Fruit fly (Drosophila melanogaster) whole organism, wandering third instar larva: Measurements from ENCODE around the gene mge.

Experiments
- Abd-B ChIP-seq: fragments of >200 bp; optimal IDR thresholded peaks from 2 replicates; lab custom pipeline; 2017; ENCODE audit warnings: missing biosample characterization, missing genetic modification characterization
- CG32264 ChIP-seq: fragments of 200-800 bp; sonication (Bioruptor generic); optimal IDR thresholded peaks from 2 replicates; lab custom pipeline; 2016; ENCODE audit warnings: missing biosample characterization, missing genetic modification characterization
- CrebA ChIP-seq: fragments of 200-800 bp; sonication (Bioruptor generic); optimal IDR thresholded peaks from 2 replicates; lab custom pipeline; 2016; ENCODE audit warnings: missing biosample characterization, mild to moderate bottlenecking, missing genetic modification characterization, borderline replicate concordance
- Dfd ChIP-seq: fragments of >200 bp; optimal IDR thresholded peaks from 2 replicates; lab custom pipeline; 2017; ENCODE audit warnings: missing biosample characterization, missing genetic modification characterization
- Dif ChIP-seq: fragments of 200-275, 200-300 bp; sonication (Bioruptor generic); optimal IDR thresholded peaks from 2 replicates; lab custom pipeline; 2018; ENCODE audit warnings: missing biosample characterization, missing genetic modification characterization; ENCODE audit not compliant: partially characterized antibody
- GATAd ChIP-seq: sonication (Bioruptor generic); optimal IDR thresholded peaks from 2 replicates; lab custom pipeline; 2016; ENCODE audit warnings: missing biosample characterization, missing genetic modification characterization
- HLH106 ChIP-seq: fragments of 200-800 bp; optimal IDR thresholded peaks from 3 replicates; lab custom pipeline; 2019; ENCODE audit warnings: missing biosample characterization, mild to moderate bottlenecking, missing genetic modification characterization, moderate library complexity
- Hr78 ChIP-seq: fragments of >200 bp; optimal IDR thresholded peaks from 2 replicates; lab custom pipeline; 2017; ENCODE audit warnings: missing biosample characterization, missing genetic modification characterization
- Hr83 ChIP-seq: fragments of 200-300 bp; sonication (Bioruptor generic); optimal IDR thresholded peaks from 2 replicates; lab custom pipeline; 2016; ENCODE audit warnings: missing biosample characterization, mild to moderate bottlenecking, missing genetic modification characterization, moderate library complexity; ENCODE audit not compliant: poor library complexity, severe bottlenecking
- Jra ChIP-seq: sonication (Bioruptor generic); optimal IDR thresholded peaks from 2 replicates; lab custom pipeline; 2016; ENCODE audit warnings: missing biosample characterization, missing genetic modification characterization
- Mio ChIP-seq: sonication (Bioruptor generic); optimal IDR thresholded peaks from 2 replicates; lab custom pipeline; 2016; ENCODE audit warnings: missing biosample characterization, missing genetic modification characterization
- Myc ChIP-seq: fragments of >200 bp; optimal IDR thresholded peaks from 2 replicates; lab custom pipeline; 2017
- Rel ChIP-seq, 2 experiments: fragments of 200-800 bp; sonication (Bioruptor generic) in 1 of 2; optimal IDR thresholded peaks; 2 replicates in 1 of 2; 3 replicates in 1 of 2; lab custom pipeline; 2016 to 2019; ENCODE audit warnings: mild to moderate bottlenecking in 2 of 2, missing biosample characterization in 2 of 2, missing genetic modification characterization in 2 of 2, moderate library complexity in 1 of 2
- Sp1 ChIP-seq: fragments of 200-800 bp; sonication (Bioruptor generic); optimal IDR thresholded peaks from 3 replicates; lab custom pipeline; 2019; ENCODE audit warnings: missing biosample characterization, mild to moderate bottlenecking, missing genetic modification characterization, moderate library complexity
- Vsx2 ChIP-seq: fragments of 200-300, 225-300 bp; sonication (Bioruptor generic); optimal IDR thresholded peaks from 2 replicates; lab custom pipeline; 2018; ENCODE audit warnings: missing biosample characterization, missing genetic modification characterization; ENCODE audit not compliant: partially characterized antibody
- br ChIP-seq: fragments of 200-800 bp; sonication (Bioruptor generic); optimal IDR thresholded peaks from 2 replicates; lab custom pipeline; 2016; ENCODE audit warnings: missing biosample characterization, missing genetic modification characterization
- brk ChIP-seq: fragments of 200-800 bp; sonication (Bioruptor generic); optimal IDR thresholded peaks from 2 replicates; lab custom pipeline; 2016; ENCODE audit warnings: missing biosample characterization, mild to moderate bottlenecking, missing genetic modification characterization
- dl ChIP-seq, 2 experiments: fragments of 175-275, 200-275 bp in 1 of 2; fragments of 200-275 bp in 1 of 2; sonication (Bioruptor generic); optimal IDR thresholded peaks; lab custom pipeline; 2018; ENCODE audit warnings: mild to moderate bottlenecking in 2 of 2, missing biosample characterization in 2 of 2, missing genetic modification characterization in 2 of 2, moderate library complexity in 2 of 2; ENCODE audit not compliant: partially characterized antibody in 2 of 2, insufficient read depth in 1 of 2
- dmrt93B ChIP-seq: fragments of 200-800 bp; sonication (Bioruptor generic); optimal IDR thresholded peaks from 2 replicates; lab custom pipeline; 2018; ENCODE audit warnings: missing biosample characterization, mild to moderate bottlenecking, missing genetic modification characterization
- dsf ChIP-seq: sonication (Bioruptor generic); optimal IDR thresholded peaks from 2 replicates; lab custom pipeline; 2016; ENCODE audit warnings: missing biosample characterization, missing genetic modification characterization, borderline replicate concordance
- ey ChIP-seq: fragments of 200-800 bp; sonication (Bioruptor generic); optimal IDR thresholded peaks from 2 replicates; lab custom pipeline; 2016; ENCODE audit warnings: missing biosample characterization, missing genetic modification characterization
- h ChIP-seq: fragments of 200-800 bp; sonication (Bioruptor generic); optimal IDR thresholded peaks from 3 replicates; lab custom pipeline; 2016; ENCODE audit warnings: missing biosample characterization, mild to moderate bottlenecking, missing genetic modification characterization
- jim ChIP-seq: fragments of 175-275, 200-325 bp; sonication (Bioruptor generic); optimal IDR thresholded peaks from 2 replicates; lab custom pipeline; 2016; ENCODE audit warnings: missing biosample characterization, mild to moderate bottlenecking, missing genetic modification characterization
- lola ChIP-seq: fragments of >200 bp; optimal IDR thresholded peaks from 2 replicates; lab custom pipeline; 2017; ENCODE audit warnings: missing biosample characterization, missing genetic modification characterization
- pan ChIP-seq: fragments of >200 bp; optimal IDR thresholded peaks from 2 replicates; lab custom pipeline; 2017
- psq ChIP-seq: fragments of 200-800 bp; sonication (Bioruptor generic); optimal IDR thresholded peaks from 3 replicates; lab custom pipeline; 2017; ENCODE audit warnings: missing biosample characterization, mild to moderate bottlenecking, missing genetic modification characterization, moderate library complexity
- rgr ChIP-seq: fragments of 200-800 bp; sonication (Bioruptor generic); optimal IDR thresholded peaks from 3 replicates; lab custom pipeline; 2016; ENCODE audit warnings: missing biosample characterization, mild to moderate bottlenecking, missing genetic modification characterization
- sage ChIP-seq: fragments of 200-800 bp; sonication (Bioruptor generic); optimal IDR thresholded peaks from 2 replicates; lab custom pipeline; 2016; ENCODE audit warnings: missing biosample characterization, mild to moderate bottlenecking, missing genetic modification characterization
- tai ChIP-seq: sonication (Bioruptor generic); optimal IDR thresholded peaks from 2 replicates; lab custom pipeline; 2016; ENCODE audit warnings: missing biosample characterization, missing genetic modification characterization
- usp ChIP-seq: fragments of >200 bp; optimal IDR thresholded peaks from 2 replicates; lab custom pipeline; 2017; ENCODE audit warnings: missing biosample characterization, missing genetic modification characterization
- woc ChIP-seq: sonication (Bioruptor generic); optimal IDR thresholded peaks from 2 replicates; lab custom pipeline; 2016; ENCODE audit warnings: missing biosample characterization, mild to moderate bottlenecking, missing genetic modification characterization

The mge gene

dm6 chr3L:3932742-3933289 is 23.1 kb upstream of the mge start:
- TF ChIP-seq dl (GFP tag; optimal IDR thresholded peaks at IDR 0.05; lab: Kevin White, UChicago; ENCODE audit: insufficient read depth in 1 of 2, partially characterized antibody in 2 of 2) (no peak), ey (GFP tag; lab: Kevin White, UChicago) (no peak), tai (GFP tag; lab: Kevin White, UChicago) (peak; percentile 10)

- TF ChIP-seq brk (GFP tag; lab: Kevin White, UChicago), result no peak
- TF ChIP-seq pan (lab: Kevin White, UChicago), result no peak
- TF ChIP-seq woc (GFP tag; lab: Kevin White, UChicago), result no peak
- no peak for TF ChIP-seq br (GFP tag; lab: Kevin White, UChicago)
- no peak for TF ChIP-seq Jra (GFP tag; lab: Kevin White, UChicago)
- TF ChIP-seq Sp1 (GFP tag; lab: Kevin White, UChicago), result no peak
- no peak for TF ChIP-seq usp (GFP tag; lab: Kevin White, UChicago)
- no peak for TF ChIP-seq Myc (lab: Kevin White, UChicago)
- TF ChIP-seq dsf, result no peak
Measured at dm6 chr3L:3931778-3932177, 22.0 kb upstream of the mge start.

- TF ChIP-seq CG32264 (GFP tag; lab: Kevin White, UChicago) (no peak), woc (GFP tag; lab: Kevin White, UChicago) (no peak), tai (GFP tag; lab: Kevin White, UChicago) (peak; percentile 36), brk (GFP tag; lab: Kevin White, UChicago) (no peak), Myc (lab: Kevin White, UChicago) (peak; percentile 60), Jra (GFP tag; lab: Kevin White, UChicago) (no peak)
- TF ChIP-seq, all 38 proteins: peak for 2
Measured at dm6 chr3L:3930930-3931329, 21.2 kb upstream of the mge start.

- peak; percentile 27 for TF ChIP-seq h (GFP tag; lab: Kevin White, UChicago)
- TF ChIP-seq Vsx2 (GFP tag; lab: Kevin White, UChicago), result peak; percentile 70
- TF ChIP-seq Rel (GFP tag; optimal IDR thresholded peaks at IDR 0.05; lab: Kevin White, UChicago), result no peak
- peak; percentile 23 for TF ChIP-seq Rel (tag; optimal IDR thresholded peaks at IDR 0.05; lab: Kevin White, UChicago)
- no peak for TF ChIP-seq GATAd
- TF ChIP-seq rgr (GFP tag; lab: Kevin White, UChicago), result peak; percentile 20
- TF ChIP-seq tai (GFP tag; lab: Kevin White, UChicago), result no peak
- TF ChIP-seq Mio, result no peak
- TF ChIP-seq psq, result peak; percentile 9
Measured at dm6 chr3L:3929968-3930767, 20.4 kb upstream of the mge start.

dm6 chr3L:3928943-3929785 is 19.4 kb upstream of the mge start:
- TF ChIP-seq Jra (GFP tag; lab: Kevin White, UChicago) (no peak), Rel (GFP tag; optimal IDR thresholded peaks at IDR 0.05; lab: Kevin White, UChicago) (no peak), Rel (tag; optimal IDR thresholded peaks at IDR 0.05; lab: Kevin White, UChicago) (peak; percentile 44), Dfd (GFP tag; lab: Kevin White, UChicago) (no peak), h (GFP tag; lab: Kevin White, UChicago) (peak; percentile 38), Myc (lab: Kevin White, UChicago) (no peak), CrebA (GFP tag; lab: Kevin White, UChicago) (no peak), Dif (GFP tag; lab: Kevin White, UChicago) (peak; percentile 5)

dm6 chr3L:3928205-3928942 is 18.6 kb upstream of the mge start:
- TF ChIP-seq jim, result peak; percentile 24
- TF ChIP-seq br (GFP tag; lab: Kevin White, UChicago), result peak; percentile 94
- no peak for TF ChIP-seq lola (GFP tag; lab: Kevin White, UChicago)
- no peak for TF ChIP-seq Abd-B (GFP tag; lab: Kevin White, UChicago)
- peak; percentile 79 for TF ChIP-seq dmrt93B (GFP tag; lab: Kevin White, UChicago)
- peak; percentile 74 for TF ChIP-seq dsf
- TF ChIP-seq Hr78, result no peak
- peak; percentile 89 for TF ChIP-seq psq
- TF ChIP-seq HLH106 (tag; lab: Kevin White, UChicago), result peak; percentile 92
- peak; percentile 57 for TF ChIP-seq woc (GFP tag; lab: Kevin White, UChicago)
- peak; percentile 87 for TF ChIP-seq tai (GFP tag; lab: Kevin White, UChicago)
- TF ChIP-seq CrebA (GFP tag; lab: Kevin White, UChicago), result peak; percentile 77
- TF ChIP-seq Mio, result peak; percentile 71
- peak; percentile 79 for TF ChIP-seq sage (GFP tag; lab: Kevin White, UChicago)
- TF ChIP-seq ey (GFP tag; lab: Kevin White, UChicago), result peak; percentile 97
- TF ChIP-seq GATAd, result peak; percentile 84
- peak; percentile 85 for TF ChIP-seq brk (GFP tag; lab: Kevin White, UChicago)
- no peak for TF ChIP-seq Vsx2 (GFP tag; lab: Kevin White, UChicago)
- TF ChIP-seq Hr83 (GFP tag; lab: Kevin White, UChicago), result peak; percentile 70
- no peak for TF ChIP-seq Dif (GFP tag; lab: Kevin White, UChicago)
